Fruit fly (Drosophila melanogaster): ENCODE results near the gene Cpr72Ec.

DNA sequence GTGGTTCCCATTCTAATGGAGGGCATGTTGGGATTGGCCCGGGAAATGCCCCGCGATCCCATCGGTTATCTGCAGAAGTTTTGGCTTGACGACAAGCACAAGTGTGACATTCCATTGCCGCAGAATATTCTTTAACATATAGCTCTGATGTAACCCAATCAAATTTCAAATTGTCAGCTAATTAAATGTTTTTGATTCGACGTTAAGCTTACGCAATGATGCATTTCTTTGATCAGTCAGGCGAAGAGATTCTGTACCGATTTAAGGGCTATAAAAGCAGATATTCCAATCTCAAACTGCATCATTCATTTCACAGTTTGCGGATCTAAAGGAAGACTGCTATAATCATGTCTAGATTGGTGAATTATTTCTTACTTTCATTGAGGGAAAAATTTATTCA lies 35.5 kb downstream of the Cpr72Ec start, which contains the start of gene retinin:
- TF ChIP-seq h (optimal IDR thresholded peaks at IDR 0.05) (no peak), ttk (optimal IDR thresholded peaks at IDR 0.05) (no peak), Myc (optimal IDR thresholded peaks at IDR 0.05) (no peak)
